Fruit fly (Drosophila melanogaster) whole organism, adult: ENCODE measurements around the gene Ada2a.

Source experiments
- CG5204 ChIP-seq: fragments of 200-800 bp; sonication (Bioruptor generic); optimal IDR thresholded peaks from 2 replicates; lab custom pipeline; 2016; ENCODE audit warnings: missing biosample characterization, missing genetic modification characterization
- Clk ChIP-seq: fragments of 200-800 bp; sonication (Bioruptor generic); optimal IDR thresholded peaks from 2 replicates; lab custom pipeline; 2017; ENCODE audit warnings: missing biosample characterization, missing genetic modification characterization
- kay ChIP-seq: fragments of 200-800 bp; sonication (Bioruptor generic); peaks from one replicate; lab custom pipeline; 2016; ENCODE audit warnings: missing biosample characterization, missing genetic modification characterization, borderline replicate concordance
- ovo ChIP-seq: fragments of 200-800 bp; sonication (Bioruptor generic); optimal IDR thresholded peaks from 2 replicates; lab custom pipeline; 2016; ENCODE audit warnings: missing biosample characterization, missing genetic modification characterization

DNA sequence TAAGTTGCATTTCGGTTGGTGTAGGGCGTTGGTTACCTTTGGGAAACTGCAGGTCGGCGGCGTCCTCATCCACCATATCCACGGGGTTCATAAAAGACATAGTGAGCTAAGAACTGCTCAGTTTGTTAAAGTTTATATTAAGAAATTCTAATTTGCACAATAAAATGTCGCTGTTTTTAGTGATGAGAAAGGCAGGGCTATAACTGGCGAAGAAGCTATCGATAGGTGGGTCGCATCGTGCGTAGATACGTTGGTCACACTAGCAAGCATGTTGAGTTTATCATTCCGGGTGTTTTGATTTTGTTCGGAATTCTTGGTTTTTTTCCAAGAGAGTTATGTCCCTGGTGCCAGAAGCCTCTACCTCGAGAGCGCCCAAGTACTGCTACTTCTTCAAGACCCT is at the start of gene Ada2a, which contains the start of the genes Polr2D, Tgs1 and moi:
- TF ChIP-seq Clk (GFP tag; lab: Kevin White, UChicago) (no peak), ovo (no peak), kay (GFP tag; lab: Kevin White, UChicago) (no peak), CG5204 (GFP tag; lab: Kevin White, UChicago) (no peak)
